Fruit fly (Drosophila melanogaster) whole organism, embryonic: ENCODE results near the gene CG11811.
A peak's percentile ranks its signal among the peaks of the same experiment; 100 is the strongest.

Experiments used
- Ada2b ChIP-seq: fragments of 200-800 bp; sonication (Bioruptor generic); IDR thresholded peaks from 2 replicates; pipeline ENCODE4 v1.3.6; 2022; ENCODE audit warnings: missing biosample characterization, missing genetic modification characterization
- CG10147 ChIP-seq: fragments of 200-800 bp; sonication (Bioruptor generic); optimal IDR thresholded peaks from 2 replicates; lab custom pipeline; 2019; ENCODE audit warnings: missing biosample characterization, mild to moderate bottlenecking, missing genetic modification characterization, moderate library complexity
- CG10462 ChIP-seq: fragments of 200-800 bp; sonication (Bioruptor generic); optimal IDR thresholded peaks from 2 replicates; lab custom pipeline; 2016; ENCODE audit warnings: missing biosample characterization, missing genetic modification characterization
- CG10565 ChIP-seq: fragments of 200-800 bp; sonication (Bioruptor generic); optimal IDR thresholded peaks from 3 replicates; lab custom pipeline; 2016; ENCODE audit warnings: missing biosample characterization, mild to moderate bottlenecking, missing genetic modification characterization
- CG11456 ChIP-seq: fragments of 200-800 bp; sonication (Bioruptor generic); IDR thresholded peaks from 3 replicates; pipeline ENCODE4 v1.3.6; 2022; ENCODE audit warnings: missing biosample characterization, missing genetic modification characterization
- CG11695 ChIP-seq: fragments of 200-800 bp; sonication (Bioruptor generic); IDR thresholded peaks from 3 replicates; pipeline ENCODE4 v1.3.6; 2022; ENCODE audit warnings: missing biosample characterization, missing genetic modification characterization
- CG12659 ChIP-seq: fragments of 200-800 bp; sonication (Bioruptor generic); optimal IDR thresholded peaks from 3 replicates; lab custom pipeline; 2017; ENCODE audit warnings: mild to moderate bottlenecking, missing biosample characterization, missing genetic modification reagents, missing genetic modification characterization
- CG12942 ChIP-seq: fragments of 200-800 bp; sonication (Bioruptor generic); optimal IDR thresholded peaks from 3 replicates; lab custom pipeline; 2016; ENCODE audit warnings: missing biosample characterization, missing genetic modification characterization
- CG13775 ChIP-seq: fragments of 200-800 bp; sonication (Bioruptor generic); optimal IDR thresholded peaks from 3 replicates; lab custom pipeline; 2017; ENCODE audit warnings: missing biosample characterization, mild to moderate bottlenecking, missing genetic modification characterization
- CG14710 ChIP-seq: fragments of 200-800 bp; sonication (Bioruptor generic); optimal IDR thresholded peaks from 3 replicates; lab custom pipeline; 2019; ENCODE audit warnings: missing biosample characterization, mild to moderate bottlenecking, missing genetic modification characterization, moderate library complexity
- CG17912 ChIP-seq: fragments of 200-800 bp; sonication (Bioruptor generic); optimal IDR thresholded peaks from 2 replicates; lab custom pipeline; 2018; ENCODE audit warnings: missing biosample characterization, mild to moderate bottlenecking, missing genetic modification characterization
- CG31365 ChIP-seq: fragments of 200-800 bp; sonication (Bioruptor generic); optimal IDR thresholded peaks from 2 replicates; lab custom pipeline; 2018; ENCODE audit warnings: missing biosample characterization, mild to moderate bottlenecking, missing genetic modification characterization
- CG34224 ChIP-seq: fragments of 200-800 bp; sonication (Bioruptor generic); IDR thresholded peaks from 3 replicates; pipeline ENCODE4 v1.3.6; 2022; ENCODE audit warnings: missing biosample characterization, missing genetic modification characterization; ENCODE audit not compliant: partially characterized antibody
- CG34422 ChIP-seq: fragments of 200-800 bp; sonication (Bioruptor generic); IDR thresholded peaks from 3 replicates; pipeline ENCODE4 v1.3.6; 2022; ENCODE audit warnings: missing biosample characterization, missing genetic modification characterization
- CG4617 ChIP-seq: fragments of 200-800 bp; sonication (Bioruptor generic); optimal IDR thresholded peaks from 3 replicates; lab custom pipeline; 2016; ENCODE audit warnings: missing biosample characterization, missing genetic modification characterization, borderline replicate concordance
- CG6813 ChIP-seq: fragments of 200-800 bp; sonication (Bioruptor generic); optimal IDR thresholded peaks from 2 replicates; lab custom pipeline; 2017; ENCODE audit warnings: missing biosample characterization, missing genetic modification characterization, mild to moderate bottlenecking, moderate library complexity, missing genetic modification reagents
- CG7271 ChIP-seq: fragments of 200-800 bp; sonication (Bioruptor generic); optimal IDR thresholded peaks from 2 replicates; lab custom pipeline; 2018; ENCODE audit warnings: missing biosample characterization, mild to moderate bottlenecking, missing genetic modification characterization, moderate library complexity
- CG7745 ChIP-seq: fragments of 200-800 bp; sonication (Bioruptor generic); optimal IDR thresholded peaks from 2 replicates; lab custom pipeline; 2018; ENCODE audit warnings: missing biosample characterization, mild to moderate bottlenecking, missing genetic modification characterization, moderate library complexity
- CG7839 ChIP-seq: fragments of 200-800 bp; sonication (Bioruptor generic); optimal IDR thresholded peaks from 3 replicates; lab custom pipeline; 2018; ENCODE audit warnings: missing biosample characterization, mild to moderate bottlenecking, missing genetic modification characterization, moderate library complexity
- CG7987 ChIP-seq: fragments of 200-800 bp; sonication (Bioruptor generic); optimal IDR thresholded peaks from 2 replicates; lab custom pipeline; 2018; ENCODE audit warnings: missing biosample characterization, mild to moderate bottlenecking, missing genetic modification characterization, moderate library complexity
- D ChIP-seq, 2 experiments: fragments of 200-800 bp in 1 of 2; fragments of >200 bp in 1 of 2; sonication (Bioruptor generic) in 1 of 2; optimal IDR thresholded peaks; 2 replicates in 1 of 2; 3 replicates in 1 of 2; lab custom pipeline; 2017; ENCODE audit warnings: mild to moderate bottlenecking in 1 of 2, missing biosample characterization in 1 of 2, missing genetic modification characterization in 1 of 2, missing genetic modification reagents in 1 of 2
- Fer1 ChIP-seq: fragments of 200-800 bp; sonication (Bioruptor generic); optimal IDR thresholded peaks from 2 replicates; lab custom pipeline; 2017; ENCODE audit warnings: missing biosample characterization, mild to moderate bottlenecking, missing genetic modification characterization
- Fer2 ChIP-seq: fragments of 200-800 bp; sonication (Bioruptor generic); optimal IDR thresholded peaks from 2 replicates; lab custom pipeline; 2018; ENCODE audit warnings: missing biosample characterization, mild to moderate bottlenecking, missing genetic modification characterization, moderate library complexity
- HHEX ChIP-seq: fragments of 200-800 bp; sonication (Bioruptor generic); optimal IDR thresholded peaks from 3 replicates; lab custom pipeline; 2017; ENCODE audit warnings: missing biosample characterization, mild to moderate bottlenecking, missing genetic modification characterization, missing genetic modification reagents
- Hr39 ChIP-seq: fragments of >200 bp; optimal IDR thresholded peaks from 2 replicates; lab custom pipeline; 2017
- Hr51 ChIP-seq, 2 experiments: fragments of 200-800 bp; sonication (Bioruptor generic); optimal IDR thresholded peaks; 2 replicates in 1 of 2; 3 replicates in 1 of 2; lab custom pipeline; 2016 to 2018; ENCODE audit warnings: missing biosample characterization in 2 of 2, missing genetic modification characterization in 2 of 2, mild to moderate bottlenecking in 1 of 2, moderate library complexity in 1 of 2
- MTF-1 ChIP-seq: fragments of 200-800 bp; sonication (Bioruptor generic); optimal IDR thresholded peaks from 2 replicates; lab custom pipeline; 2018; ENCODE audit warnings: missing biosample characterization, mild to moderate bottlenecking, missing genetic modification characterization, borderline replicate concordance
- Oaz ChIP-seq: fragments of 200-800 bp; sonication (Bioruptor generic); IDR thresholded peaks from 2 replicates; pipeline ENCODE4 v1.3.6; 2022; ENCODE audit warnings: missing biosample characterization, missing genetic modification characterization
- PHDP ChIP-seq: fragments of 200-800 bp; sonication (Bioruptor generic); optimal IDR thresholded peaks from 3 replicates; lab custom pipeline; 2018; ENCODE audit warnings: missing biosample characterization, mild to moderate bottlenecking, missing genetic modification characterization, moderate library complexity
- bab2 ChIP-seq: fragments of 200-800 bp; sonication (Bioruptor generic); optimal IDR thresholded peaks from 2 replicates; lab custom pipeline; 2016; ENCODE audit warnings: missing biosample characterization, missing genetic modification characterization
- bbx ChIP-seq: fragments of 200-800 bp; sonication (Bioruptor generic); IDR thresholded peaks from 2 replicates; pipeline ENCODE4 v1.3.6; 2022; ENCODE audit warnings: missing biosample characterization, missing genetic modification characterization; ENCODE audit not compliant: partially characterized antibody
- crol ChIP-seq: fragments of 200-800 bp; sonication (Bioruptor generic); IDR thresholded peaks from 2 replicates; pipeline ENCODE4 v1.3.6; 2022; ENCODE audit warnings: missing biosample characterization, missing genetic modification characterization
- dati ChIP-seq: fragments of 200-800 bp; sonication (Bioruptor generic); IDR thresholded peaks from 2 replicates; pipeline ENCODE4 v1.3.6; 2022; ENCODE audit warnings: missing biosample characterization, missing genetic modification characterization
- disco-r ChIP-seq: fragments of 200-800 bp; sonication (Bioruptor generic); optimal IDR thresholded peaks from 2 replicates; lab custom pipeline; 2016; ENCODE audit warnings: missing biosample characterization, missing genetic modification characterization
- ind ChIP-seq: fragments of 200-800 bp; sonication (Bioruptor generic); optimal IDR thresholded peaks from 3 replicates; lab custom pipeline; 2016; ENCODE audit warnings: missing biosample characterization, missing genetic modification characterization
- kay ChIP-seq: fragments of 200-800 bp; sonication (Bioruptor generic); optimal IDR thresholded peaks from 2 replicates; lab custom pipeline; 2016; ENCODE audit warnings: missing biosample characterization, missing genetic modification characterization
- nau ChIP-seq: fragments of 200-800 bp; sonication (Bioruptor generic); optimal IDR thresholded peaks from 3 replicates; lab custom pipeline; 2017; ENCODE audit warnings: missing biosample characterization, mild to moderate bottlenecking, missing genetic modification characterization, missing genetic modification reagents
- prd ChIP-seq, 3 experiments: fragments of >200 bp in 2 of 3; fragments of 200-800 bp in 1 of 3; sonication (Bioruptor generic) in 1 of 3; optimal IDR thresholded peaks in 2 of 3; IDR thresholded peaks in 1 of 3; 2 replicates in 2 of 3; 3 replicates in 1 of 3; pipeline versions ENCODE4 v1.3.6 to Lab custom; 2017 to 2022; ENCODE audit warnings: missing biosample characterization in 1 of 3, missing genetic modification characterization in 1 of 3
- pzg ChIP-seq: fragments of 200-800 bp; sonication (Bioruptor generic); optimal IDR thresholded peaks from 3 replicates; lab custom pipeline; 2018; ENCODE audit warnings: missing biosample characterization, mild to moderate bottlenecking, missing genetic modification characterization, moderate library complexity
- salm ChIP-seq: fragments of 200-800 bp; sonication (Bioruptor generic); optimal IDR thresholded peaks from 2 replicates; lab custom pipeline; 2018; ENCODE audit warnings: missing biosample characterization, mild to moderate bottlenecking, missing genetic modification characterization
- sc ChIP-seq, 3 experiments: fragments of >200 bp in 2 of 3; fragments of 200-800 bp in 1 of 3; sonication (Bioruptor generic) in 1 of 3; optimal IDR thresholded peaks; 2 replicates in 2 of 3; 3 replicates in 1 of 3; lab custom pipeline; 2017; ENCODE audit warnings: mild to moderate bottlenecking in 1 of 3, missing biosample characterization in 1 of 3, missing genetic modification characterization in 1 of 3, missing genetic modification reagents in 1 of 3
- sd ChIP-seq: fragments of 200-800 bp; sonication (Bioruptor generic); optimal IDR thresholded peaks from 3 replicates; lab custom pipeline; 2018; ENCODE audit warnings: missing biosample characterization, mild to moderate bottlenecking, missing genetic modification characterization, moderate library complexity
- sob ChIP-seq: fragments of 200-800 bp; sonication (Bioruptor generic); IDR thresholded peaks from 2 replicates; pipeline ENCODE4 v1.3.6; 2022; ENCODE audit warnings: missing biosample characterization, missing genetic modification characterization
- sr ChIP-seq: fragments of 200-800 bp; sonication (Bioruptor generic); IDR thresholded peaks from 3 replicates; pipeline ENCODE4 v1.3.6; 2022; ENCODE audit warnings: missing biosample characterization, missing genetic modification characterization
- ttk ChIP-seq: fragments of 200-800 bp; sonication (Bioruptor generic); IDR thresholded peaks from 2 replicates; pipeline ENCODE4 v2.1.2; 2022; ENCODE audit warnings: missing biosample characterization, missing genetic modification characterization
- tup ChIP-seq: fragments of 200-800 bp; sonication (Bioruptor generic); optimal IDR thresholded peaks from 2 replicates; lab custom pipeline; 2016; ENCODE audit warnings: missing biosample characterization, mild to moderate bottlenecking, missing genetic modification characterization, moderate library complexity

The CG11811 gene

DNA sequence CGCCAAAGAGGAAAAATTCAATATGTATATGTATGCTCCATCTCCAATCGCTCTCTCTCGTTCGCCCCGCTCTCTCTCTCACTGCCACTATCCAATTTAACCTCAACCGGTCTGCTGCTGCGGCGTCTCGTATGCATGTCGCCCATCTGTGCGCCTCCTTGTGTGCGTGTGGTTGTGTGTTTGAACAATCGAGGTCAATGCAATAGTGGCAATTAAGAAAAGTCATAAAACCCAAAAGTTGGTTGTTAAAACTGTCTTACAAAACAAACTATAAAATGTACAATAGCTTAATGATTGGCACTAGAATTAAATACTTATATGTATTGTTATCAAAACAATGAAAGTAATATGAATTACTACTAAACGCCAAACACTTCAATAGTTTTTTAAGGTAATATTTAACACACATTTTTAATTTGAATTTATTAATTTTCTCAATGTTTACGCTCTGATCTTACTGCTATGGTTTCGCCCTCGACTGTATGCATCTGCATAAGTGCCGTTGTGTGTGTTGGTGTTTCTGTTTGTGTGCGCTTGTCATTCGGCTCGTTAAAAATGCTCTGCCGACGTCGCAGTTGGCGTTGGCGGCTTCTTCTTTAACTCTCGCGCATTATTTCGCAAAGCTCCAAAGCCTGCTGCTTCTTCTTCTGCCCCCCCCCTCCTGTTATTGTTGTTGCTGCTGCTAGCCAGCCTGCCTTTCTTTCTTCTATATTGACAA is 25.2 kb upstream of the CG11811 start (continued):
- TF ChIP-seq sob (GFP tag; lab: Robert Waterston, UW) (peak; percentile 85; the same call in 1 of the 2 replicates), HHEX (GFP tag; lab: Kevin White, UChicago) (peak; percentile 97), disco-r (GFP tag; lab: Kevin White, UChicago) (peak; percentile 75), sd (peak; percentile 89), sr (no peak), kay (peak; percentile 85), dati (GFP tag; lab: Robert Waterston, UW) (peak; percentile 81), Fer1 (GFP tag; lab: Kevin White, UChicago) (peak; percentile 97), CG31365 (tag; lab: Kevin White, UChicago) (peak; percentile 80), CG11456 (peak; percentile 81), CG17912 (GFP tag; lab: Kevin White, UChicago) (peak; percentile 87), CG4617 (peak; percentile 74), crol (peak; percentile 15; the same call in 1 of the 2 replicates), CG10462 (GFP tag; lab: Kevin White, UChicago) (peak; percentile 91), nau (peak; percentile 97), Ada2b (GFP tag; lab: Robert Waterston, UW) (peak; percentile 84), CG10565 (GFP tag; lab: Kevin White, UChicago) (peak; percentile 66), prd (optimal IDR thresholded peaks at IDR 0.05; lab: Kevin White, UChicago) (no peak), prd (GFP tag; IDR thresholded peaks at IDR 0.05; lab: Robert Waterston, UW) (peak; percentile 94), CG34422 (GFP tag; lab: Robert Waterston, UW) (peak; percentile 89), Hr39 (lab: Kevin White, UChicago) (no peak), tup (GFP tag; lab: Kevin White, UChicago) (peak; percentile 70), CG7271 (tag; lab: Kevin White, UChicago) (peak; percentile 90), pzg (GFP tag; lab: Kevin White, UChicago) (no peak), ind (peak; percentile 92), ttk (peak; percentile 93), CG13775 (peak; percentile 98), CG6813 (peak; percentile 98), CG10147 (GFP tag; lab: Kevin White, UChicago) (peak; percentile 95), CG7987 (GFP tag; lab: Kevin White, UChicago) (peak; percentile 89), Oaz (GFP tag; lab: Robert Waterston, UW) (peak; percentile 84), bab2 (peak; percentile 89), PHDP (tag; lab: Kevin White, UChicago) (peak; percentile 97), Fer2 (tag; lab: Kevin White, UChicago) (peak; percentile 94), salm (tag; lab: Kevin White, UChicago) (peak; percentile 97), CG12659 (GFP tag; lab: Kevin White, UChicago) (peak; percentile 99), CG7745 (peak; percentile 59), Hr51 (GFP tag; optimal IDR thresholded peaks at IDR 0.05; lab: Kevin White, UChicago) (peak; percentile 93 to 99), CG14710 (tag; lab: Kevin White, UChicago) (peak; percentile 98), CG7839 (tag; lab: Kevin White, UChicago) (peak; percentile 99), CG12942 (GFP tag; lab: Kevin White, UChicago) (peak; percentile 89), CG11695 (GFP tag; lab: Robert Waterston, UW) (peak; percentile 97), MTF-1 (GFP tag; lab: Kevin White, UChicago) (peak; percentile 83), D (optimal IDR thresholded peaks at IDR 0.05; lab: Kevin White, UChicago) (no peak), D (GFP tag; optimal IDR thresholded peaks at IDR 0.05; lab: Kevin White, UChicago) (peak; percentile 98), bbx (GFP tag; lab: Robert Waterston, UW) (no peak), CG34224 (GFP tag; lab: Robert Waterston, UW) (no peak), sc (optimal IDR thresholded peaks at IDR 0.05; lab: Kevin White, UChicago) (no peak), sc (GFP tag; optimal IDR thresholded peaks at IDR 0.05; lab: Kevin White, UChicago) (peak; percentile 95)
